Worm (Caenorhabditis elegans) whole organism, young adult: ENCODE results near the gene nspc-10.

ENCODE experiments used
- F10E7.11 ChIP-seq: sonication (generic microtip); optimal IDR thresholded peaks from 2 replicates; lab custom pipeline; 2017; ENCODE audit warnings: mild to moderate bottlenecking, missing genetic modification characterization, moderate library complexity, missing compliant biosample characterization
- Y53G8AR.9 ChIP-seq: fragments of 200-800 bp; sonication (Bioruptor generic); conservative IDR thresholded peaks from 2 replicates; pipeline ENCODE4 v1.3.6; 2022; ENCODE audit warnings: missing genetic modification reagents, missing genetic modification characterization, missing compliant biosample characterization
- cebp-2 ChIP-seq: fragments of 200-800 bp; sonication (Bioruptor generic); IDR thresholded peaks from 2 replicates; pipeline ENCODE4 v1.3.6; 2022; ENCODE audit warnings: missing genetic modification characterization, missing compliant biosample characterization
- ceh-40 ChIP-seq: fragments of 200-800 bp; sonication (Bioruptor generic); IDR thresholded peaks from 2 replicates; pipeline ENCODE4 v1.3.6; 2022; ENCODE audit warnings: missing genetic modification characterization, missing compliant biosample characterization
- ceh-91 ChIP-seq: fragments of 200-800 bp; sonication (Bioruptor generic); IDR thresholded peaks from 2 replicates; pipeline ENCODE4 v1.3.6; 2022; ENCODE audit warnings: missing genetic modification reagents, missing genetic modification characterization, missing compliant biosample characterization
- dpff-1 ChIP-seq: sonication (generic microtip); optimal IDR thresholded peaks from 2 replicates; lab custom pipeline; 2017; ENCODE audit warnings: mild to moderate bottlenecking, missing genetic modification characterization, missing compliant biosample characterization
- gei-17 ChIP-seq: fragments of 200-800 bp; sonication (Bioruptor generic); optimal IDR thresholded peaks from 2 replicates; lab custom pipeline; 2018; ENCODE audit warnings: mild to moderate bottlenecking, missing genetic modification characterization, missing compliant biosample characterization
- him-1 ChIP-seq: sonication (generic microtip); optimal IDR thresholded peaks from 2 replicates; lab custom pipeline; 2016; ENCODE audit warnings: missing genotype, missing genetic modification reagents, missing genetic modification characterization, missing compliant biosample characterization
- hsf-1 ChIP-seq: fragments of 200-800 bp; sonication (Bioruptor generic); IDR thresholded peaks from 2 replicates; pipeline ENCODE4 v1.3.6; 2022; ENCODE audit warnings: missing genetic modification reagents, missing genetic modification characterization, missing compliant biosample characterization
- lin-40 ChIP-seq: sonication (generic microtip); optimal IDR thresholded peaks from 2 replicates; lab custom pipeline; 2016; ENCODE audit warnings: missing genetic modification characterization, mild to moderate bottlenecking, missing compliant biosample characterization, missing genotype, missing genetic modification reagents
- mel-28 ChIP-seq: sonication (generic microtip); optimal IDR thresholded peaks from 2 replicates; lab custom pipeline; 2016; ENCODE audit warnings: borderline replicate concordance, mild to moderate bottlenecking, missing genetic modification characterization, missing compliant biosample characterization
- repo-1 ChIP-seq: sonication (generic microtip); optimal IDR thresholded peaks from 2 replicates; lab custom pipeline; 2017; ENCODE audit warnings: mild to moderate bottlenecking, missing genetic modification characterization, missing compliant biosample characterization
- snpc-1.1 ChIP-seq: sonication (generic microtip); optimal IDR thresholded peaks from 2 replicates; lab custom pipeline; 2017; ENCODE audit warnings: missing genetic modification characterization, mild to moderate bottlenecking, missing compliant biosample characterization, antibody characterized with exemption, moderate library complexity, missing genotype, missing genetic modification reagents; ENCODE audit not compliant: insufficient read depth
- unc-62 ChIP-seq: fragments of 150-350 bp; optimal IDR thresholded peaks from 2 replicates; lab custom pipeline; 2014; ENCODE audit warnings: missing biosample characterization, missing genetic modification reagents, missing genetic modification characterization

DNA sequence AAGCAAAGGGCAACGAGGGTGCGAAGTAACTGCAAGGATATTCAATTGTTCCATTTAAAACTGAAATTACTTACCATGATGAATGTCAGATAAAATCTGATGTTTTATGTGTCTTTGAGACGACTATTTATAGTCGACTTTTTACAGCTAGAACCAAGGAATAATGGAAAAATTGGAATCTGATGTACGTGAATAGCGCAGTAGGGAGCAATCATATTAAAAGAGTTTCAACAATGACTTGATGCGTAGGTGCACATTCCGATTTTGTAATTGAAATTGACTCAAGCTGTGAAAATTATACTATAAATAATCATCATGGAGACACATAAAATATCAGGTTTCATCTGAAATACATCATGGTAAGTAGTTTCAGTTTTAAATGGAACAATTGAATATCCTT is at the start of gene nspc-10, which contains the start of gene nspc-9:
- TF ChIP-seq ceh-40 (GFP tag; lab: Robert Waterston, UW) (no peak), lin-40 (tag; lab: Kevin White, UChicago) (no peak), hsf-1 (no peak), mel-28 (no peak), F10E7.11 (no peak), him-1 (tag; lab: Kevin White, UChicago) (no peak), ceh-91 (GFP tag; lab: Robert Waterston, UW) (no peak), unc-62 (GFP tag; lab: Kevin White, UChicago) (no peak), gei-17 (no peak), repo-1 (tag; lab: Kevin White, UChicago) (no peak), Y53G8AR.9 (GFP tag; lab: Robert Waterston, UW) (no peak), snpc-1.1 (no peak), dpff-1 (tag; lab: Kevin White, UChicago) (no peak), cebp-2 (no peak)
